Worm (Caenorhabditis elegans) whole organism, L4/young adult: ENCODE data around the gene Y22D7AR.3.

Experiments used
- W03F9.2 ChIP-seq: fragments of 150-350 bp; optimal IDR thresholded peaks from 2 replicates; lab custom pipeline; 2014; ENCODE audit warnings: missing biosample characterization, missing genetic modification characterization
- dao-5 ChIP-seq: sonication (generic microtip); optimal IDR thresholded peaks from 2 replicates; lab custom pipeline; 2016; ENCODE audit warnings: missing genotype, missing genetic modification characterization, moderate library complexity, missing compliant biosample characterization
- him-1 ChIP-seq: sonication (generic microtip); optimal IDR thresholded peaks from 2 replicates; lab custom pipeline; 2016; ENCODE audit warnings: missing genotype, missing genetic modification reagents, missing genetic modification characterization, missing compliant biosample characterization

ce11 chrIII:1665799-1666308, at the start of gene Y22D7AR.3:
- no peak for TF ChIP-seq him-1 (tag; lab: Kevin White, UChicago)
- no peak for TF ChIP-seq dao-5
- no peak for TF ChIP-seq W03F9.2 (tag; lab: Kevin White, UChicago)
